Fruit fly (Drosophila melanogaster): ENCODE results near the gene CG32756.

The CG32756 gene

DNA sequence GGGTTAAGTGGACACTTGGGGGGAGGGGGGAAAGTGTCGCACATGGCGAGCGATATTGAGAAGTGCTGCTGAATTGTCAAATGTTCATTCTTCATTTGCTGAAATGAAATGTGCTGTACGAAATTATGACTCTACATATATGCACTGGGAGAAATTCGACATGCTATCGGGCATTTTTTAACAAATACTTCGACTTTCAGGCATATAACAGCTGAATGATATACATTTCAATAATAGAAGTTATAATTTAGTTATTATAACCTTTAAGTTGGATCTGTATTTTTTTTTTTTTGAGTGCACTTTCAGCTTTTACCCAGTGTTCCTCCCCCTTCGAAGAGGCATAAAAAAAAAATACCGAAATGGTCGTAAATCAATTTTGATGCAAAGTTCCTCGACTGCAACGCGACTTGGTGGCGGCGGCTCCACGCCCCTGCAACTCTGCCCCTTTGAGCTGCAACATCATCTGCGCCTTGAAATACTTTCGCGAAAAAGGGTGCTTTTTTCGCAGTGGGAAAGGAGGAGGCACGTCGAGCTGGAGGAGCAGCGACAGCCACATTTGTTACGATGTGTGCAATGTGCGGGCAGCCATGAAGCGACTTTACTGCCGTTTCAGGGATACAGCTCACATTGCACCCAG is 28.0 kb downstream of the CG32756 start (continued):
- TF ChIP-seq repo (GFP tag; optimal IDR thresholded peaks at IDR 0.05) (no peak), D19B (GFP tag; optimal IDR thresholded peaks at IDR 0.05) (no peak), CG32767 (GFP tag; IDR thresholded peaks at IDR 0.05) (no peak), gem (tag; optimal IDR thresholded peaks at IDR 0.05) (peak; percentile 63), CG11093 (GFP tag; IDR thresholded peaks at IDR 0.05) (no peak), PHDP (tag; optimal IDR thresholded peaks at IDR 0.05) (peak; percentile 17), CG17328 (GFP tag; IDR thresholded peaks at IDR 0.05) (peak; percentile 47; the same call in 1 of the 2 replicates), Ada2b (GFP tag; IDR thresholded peaks at IDR 0.05) (no peak), Asciz (GFP tag; optimal IDR thresholded peaks at IDR 0.05) (no peak), CG9727 (GFP tag; optimal IDR thresholded peaks at IDR 0.05) (no peak), Stat92E (GFP tag; optimal IDR thresholded peaks at IDR 0.05) (no peak), Gsc (GFP tag; IDR thresholded peaks at IDR 0.05) (0 out of 2 replicates have a peak, but pooled peaks have one; percentile 8), CG8089 (GFP tag; optimal IDR thresholded peaks at IDR 0.05) (no peak), pho (GFP tag; optimal IDR thresholded peaks at IDR 0.05) (no peak), Fer3 (tag; optimal IDR thresholded peaks at IDR 0.05) (peak; percentile 10), Hsf (GFP tag; optimal IDR thresholded peaks at IDR 0.05) (no peak), CG2120 (GFP tag; optimal IDR thresholded peaks at IDR 0.05) (peak; percentile 0), Dbx (GFP tag; IDR thresholded peaks at IDR 0.05) (no peak), Pdp1 (GFP tag; optimal IDR thresholded peaks at IDR 0.05) (no peak), CG16779 (GFP tag; IDR thresholded peaks at IDR 0.05) (no peak), CG17385 (GFP tag; optimal IDR thresholded peaks at IDR 0.05) (peak; percentile 1), scrt (GFP tag; optimal IDR thresholded peaks at IDR 0.05) (no peak), CG30020 (tag; optimal IDR thresholded peaks at IDR 0.05) (no peak), Scr (GFP tag; IDR thresholded peaks at IDR 0.05; ENCODE audit: partially characterized antibody) (no peak), cwo (GFP tag; optimal IDR thresholded peaks at IDR 0.05) (no peak), slou (GFP tag; optimal IDR thresholded peaks at IDR 0.05) (no peak), Neu2 (GFP tag; optimal IDR thresholded peaks at IDR 0.05; ENCODE audit: borderline replicate concordance) (no peak), Dad (GFP tag; optimal IDR thresholded peaks at IDR 0.05) (no peak), Side (GFP tag; optimal IDR thresholded peaks at IDR 0.05) (no peak), NC2β (GFP tag; optimal IDR thresholded peaks at IDR 0.05) (no peak), pzg (GFP tag; optimal IDR thresholded peaks at IDR 0.05) (no peak), peb (GFP tag; IDR thresholded peaks at IDR 0.05) (no peak), Med (GFP tag) (peak; percentile 76), CG4328 (GFP tag; optimal IDR thresholded peaks at IDR 0.05) (no peak), vnd (GFP tag; IDR thresholded peaks at IDR 0.05; ENCODE audit: partially characterized antibody) (no peak), sr (GFP tag; IDR thresholded peaks at IDR 0.05) (no peak), insv (GFP tag; optimal IDR thresholded peaks at IDR 0.05) (no peak), ranshi (GFP tag; IDR thresholded peaks at IDR 0.05) (no peak), Hmr (GFP tag; optimal IDR thresholded peaks at IDR 0.05) (no peak), CG16863 (GFP tag; optimal IDR thresholded peaks at IDR 0.05) (peak; percentile 23), klu (GFP tag; IDR thresholded peaks at IDR 0.05) (no peak), CG8281 (tag; optimal IDR thresholded peaks at IDR 0.05) (no peak), run (tag; optimal IDR thresholded peaks at IDR 0.05) (no peak), CG10147 (GFP tag; optimal IDR thresholded peaks at IDR 0.05) (no peak), CG15011 (GFP tag; optimal IDR thresholded peaks at IDR 0.05) (no peak), wek (GFP tag; optimal IDR thresholded peaks at IDR 0.05) (no peak), CG30403 (GFP tag; optimal IDR thresholded peaks at IDR 0.05) (peak; percentile 46), Xrp1 (GFP tag; IDR thresholded peaks at IDR 0.05) (peak; percentile 41; the same call in 1 of the 2 replicates), CG11560 (tag; IDR thresholded peaks at IDR 0.05) (no peak), az2 (GFP tag; optimal IDR thresholded peaks at IDR 0.05) (peak; percentile 30)
